Fruit fly (Drosophila melanogaster) whole organism, pupa: ENCODE results near the gene heph.
A peak's percentile ranks its signal among the peaks of the same experiment; 100 is the strongest.

ENCODE experiments used
- CG10348 ChIP-seq: fragments of 200-800 bp; sonication (Bioruptor generic); IDR thresholded peaks from 2 replicates; pipeline ENCODE4 v1.3.6; 2022; ENCODE audit warnings: missing biosample characterization, missing genetic modification characterization
- CG12605 ChIP-seq: fragments of 200-800 bp; sonication (Bioruptor generic); IDR thresholded peaks from 2 replicates; pipeline ENCODE4 v1.3.6; 2022; ENCODE audit warnings: missing biosample characterization, missing genetic modification characterization
- CG13204 ChIP-seq: fragments of 200-800 bp; sonication (Bioruptor generic); optimal IDR thresholded peaks from 2 replicates; lab custom pipeline; 2018; ENCODE audit warnings: missing biosample characterization, mild to moderate bottlenecking, missing genetic modification characterization, moderate library complexity
- CG14655 ChIP-seq: fragments of 200-800 bp; sonication (Bioruptor generic); optimal IDR thresholded peaks from 3 replicates; lab custom pipeline; 2017; ENCODE audit warnings: mild to moderate bottlenecking, missing biosample characterization, missing genetic modification reagents, missing genetic modification characterization
- CG15710 ChIP-seq: fragments of 200-800 bp; sonication (Bioruptor generic); optimal IDR thresholded peaks from 2 replicates; lab custom pipeline; 2018; ENCODE audit warnings: missing biosample characterization, mild to moderate bottlenecking, missing genetic modification characterization, moderate library complexity
- CG17806 ChIP-seq: fragments of 200-800 bp; sonication (Bioruptor generic); optimal IDR thresholded peaks from 2 replicates; lab custom pipeline; 2018; ENCODE audit warnings: missing biosample characterization, mild to moderate bottlenecking, missing genetic modification characterization, moderate library complexity
- CG32121 ChIP-seq: fragments of 200-800 bp; sonication (Bioruptor generic); IDR thresholded peaks from 2 replicates; pipeline ENCODE4 v1.3.6; 2022; ENCODE audit warnings: missing biosample characterization, missing genetic modification characterization
- CG34367 ChIP-seq: fragments of 200-800 bp; sonication (Bioruptor generic); optimal IDR thresholded peaks from 2 replicates; lab custom pipeline; 2018; ENCODE audit warnings: missing biosample characterization, mild to moderate bottlenecking, missing genetic modification characterization
- CG4496 ChIP-seq: fragments of 200-800 bp; sonication (Bioruptor generic); IDR thresholded peaks from 3 replicates; pipeline ENCODE4 v1.3.6; 2022; ENCODE audit warnings: missing biosample characterization, missing genetic modification characterization
- CG8159 ChIP-seq: fragments of 200-800 bp; sonication (Bioruptor generic); optimal IDR thresholded peaks from 3 replicates; lab custom pipeline; 2018; ENCODE audit warnings: missing biosample characterization, mild to moderate bottlenecking, missing genetic modification characterization, moderate library complexity
- CG8301 ChIP-seq: fragments of 200-800 bp; sonication (Bioruptor generic); optimal IDR thresholded peaks from 2 replicates; lab custom pipeline; 2018; ENCODE audit warnings: missing biosample characterization, mild to moderate bottlenecking, missing genetic modification characterization
- CG9948 ChIP-seq: fragments of 200-800 bp; sonication (Bioruptor generic); optimal IDR thresholded peaks from 2 replicates; lab custom pipeline; 2018; ENCODE audit warnings: missing biosample characterization, mild to moderate bottlenecking, missing genetic modification characterization, moderate library complexity
- D1 ChIP-seq: fragments of 200-800 bp; sonication (Bioruptor generic); optimal IDR thresholded peaks from 2 replicates; lab custom pipeline; 2018; ENCODE audit warnings: missing biosample characterization, mild to moderate bottlenecking, missing genetic modification characterization, moderate library complexity
- EcR ChIP-seq: fragments of 200-800 bp; sonication (Bioruptor generic); optimal IDR thresholded peaks from 3 replicates; lab custom pipeline; 2019; ENCODE audit warnings: missing biosample characterization, missing genetic modification characterization, mild to moderate bottlenecking, moderate library complexity, missing genetic modification reagents
- Ets98B ChIP-seq: fragments of 200-800 bp; sonication (Bioruptor generic); IDR thresholded peaks from 2 replicates; pipeline ENCODE4 v1.3.6; 2022; ENCODE audit warnings: missing biosample characterization, missing genetic modification characterization
- Pif1A ChIP-seq: fragments of 200-800 bp; sonication (Bioruptor generic); optimal IDR thresholded peaks from 3 replicates; lab custom pipeline; 2016; ENCODE audit warnings: missing biosample characterization, missing genetic modification characterization
- Pif1B ChIP-seq: fragments of 200-800 bp; sonication (Bioruptor generic); optimal IDR thresholded peaks from 3 replicates; lab custom pipeline; 2016; ENCODE audit warnings: missing biosample characterization, missing genetic modification characterization
- Snoo ChIP-seq: fragments of 200-800 bp; sonication (Bioruptor generic); optimal IDR thresholded peaks from 3 replicates; lab custom pipeline; 2017; ENCODE audit warnings: missing biosample characterization, mild to moderate bottlenecking, missing genetic modification characterization, inconsistent platforms
- fd96Ca ChIP-seq: fragments of 200-800 bp; sonication (Bioruptor generic); IDR thresholded peaks from 3 replicates; pipeline ENCODE4 v1.3.6; 2022; ENCODE audit warnings: missing biosample characterization, missing genetic modification characterization
- gl ChIP-seq: fragments of 200-800 bp; sonication (Bioruptor generic); optimal IDR thresholded peaks from 2 replicates; lab custom pipeline; 2018; ENCODE audit warnings: missing biosample characterization, mild to moderate bottlenecking, missing genetic modification characterization
- rn ChIP-seq: fragments of 200-800 bp; sonication (Bioruptor generic); IDR thresholded peaks from 2 replicates; pipeline ENCODE4 v1.3.6; 2022; ENCODE audit warnings: missing biosample characterization, missing genetic modification characterization

The heph gene

DNA sequence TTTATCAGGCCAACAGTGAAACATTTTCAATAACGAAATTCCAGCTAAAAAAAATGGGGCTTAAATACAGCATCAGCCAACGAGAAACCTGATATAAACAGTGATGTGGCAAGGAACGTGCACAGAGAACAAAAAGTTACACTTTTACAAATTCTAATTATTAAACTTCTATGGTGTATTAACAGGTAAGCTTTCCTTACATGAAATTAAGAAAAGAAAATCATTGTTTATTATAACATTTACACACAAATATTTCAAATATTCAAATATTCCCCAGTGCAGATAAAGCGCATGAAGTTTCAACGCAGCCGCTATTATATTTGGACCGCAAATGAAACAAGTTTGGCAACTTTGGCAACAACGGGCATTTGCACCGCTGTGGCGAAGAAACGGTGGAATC is 73.7 kb downstream of the heph start:
- TF ChIP-seq CG32121 (GFP tag; lab: Robert Waterston, UW), result peak; percentile 96
- peak; percentile 95 for TF ChIP-seq Pif1B (GFP tag; lab: Kevin White, UChicago)
- peak; percentile 88 for TF ChIP-seq fd96Ca (GFP tag; lab: Robert Waterston, UW)
- peak; percentile 97 for TF ChIP-seq CG8301 (tag; lab: Kevin White, UChicago)
- peak; percentile 92 for TF ChIP-seq CG34367 (tag; lab: Kevin White, UChicago)
- TF ChIP-seq CG12605 (GFP tag; lab: Robert Waterston, UW), result peak; percentile 94
- peak; percentile 93 for TF ChIP-seq CG9948
- TF ChIP-seq Pif1A (GFP tag; lab: Kevin White, UChicago), result peak; percentile 96
- peak; percentile 87 for TF ChIP-seq D1 (tag; lab: Kevin White, UChicago)
- TF ChIP-seq gl, result peak; percentile 85
- peak; percentile 96 for TF ChIP-seq Snoo (tag; lab: Kevin White, UChicago)
- TF ChIP-seq CG4496 (GFP tag; lab: Robert Waterston, UW), result peak; percentile 97
- TF ChIP-seq CG13204 (GFP tag; lab: Kevin White, UChicago), result peak; percentile 82
- peak; percentile 62 for TF ChIP-seq CG10348 (GFP tag; lab: Robert Waterston, UW)
- peak; percentile 96 for TF ChIP-seq CG14655
- peak; percentile 95 for TF ChIP-seq CG15710
- TF ChIP-seq CG17806 (tag; lab: Kevin White, UChicago), result peak; percentile 96
- peak; percentile 94 for TF ChIP-seq rn (GFP tag; lab: Robert Waterston, UW)
- peak; percentile 97 for TF ChIP-seq Ets98B
- peak; percentile 70 for TF ChIP-seq EcR
- peak; percentile 94 for TF ChIP-seq CG8159 (tag; lab: Kevin White, UChicago)

DNA sequence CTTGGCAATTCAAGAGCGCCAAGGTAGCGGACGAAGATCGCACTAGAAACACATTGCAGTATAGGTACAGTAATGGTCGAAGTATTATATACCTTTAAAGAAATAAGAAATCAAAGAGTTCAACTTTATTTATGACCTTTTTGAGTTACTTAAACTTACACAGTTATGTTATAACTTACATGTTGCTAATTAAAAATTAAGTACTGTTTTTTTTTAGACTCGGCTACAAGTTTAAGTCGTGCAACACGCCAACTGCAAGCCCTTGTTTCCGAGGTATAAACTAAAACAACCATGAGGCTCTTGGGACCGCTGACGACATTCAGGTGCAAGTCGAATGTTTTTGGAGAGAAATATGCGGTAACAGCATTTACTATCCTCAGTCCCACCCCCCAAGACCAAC is 75.2 kb downstream of the heph start:
- TF ChIP-seq CG13204 (GFP tag; lab: Kevin White, UChicago) (no peak), CG14655 (peak; percentile 53), CG8159 (tag; lab: Kevin White, UChicago) (peak; percentile 11), Pif1A (GFP tag; lab: Kevin White, UChicago) (no peak), EcR (no peak), D1 (tag; lab: Kevin White, UChicago) (no peak), Snoo (tag; lab: Kevin White, UChicago) (no peak), CG9948 (peak; percentile 47), CG32121 (GFP tag; lab: Robert Waterston, UW) (no peak), CG10348 (GFP tag; lab: Robert Waterston, UW) (no peak), rn (GFP tag; lab: Robert Waterston, UW) (no peak), CG17806 (tag; lab: Kevin White, UChicago) (peak; percentile 35), CG4496 (GFP tag; lab: Robert Waterston, UW) (no peak), CG12605 (GFP tag; lab: Robert Waterston, UW) (no peak), CG15710 (no peak), Ets98B (no peak), CG34367 (tag; lab: Kevin White, UChicago) (no peak), gl (no peak), fd96Ca (GFP tag; lab: Robert Waterston, UW) (no peak), Pif1B (GFP tag; lab: Kevin White, UChicago) (no peak), CG8301 (tag; lab: Kevin White, UChicago) (peak; percentile 19)

DNA sequence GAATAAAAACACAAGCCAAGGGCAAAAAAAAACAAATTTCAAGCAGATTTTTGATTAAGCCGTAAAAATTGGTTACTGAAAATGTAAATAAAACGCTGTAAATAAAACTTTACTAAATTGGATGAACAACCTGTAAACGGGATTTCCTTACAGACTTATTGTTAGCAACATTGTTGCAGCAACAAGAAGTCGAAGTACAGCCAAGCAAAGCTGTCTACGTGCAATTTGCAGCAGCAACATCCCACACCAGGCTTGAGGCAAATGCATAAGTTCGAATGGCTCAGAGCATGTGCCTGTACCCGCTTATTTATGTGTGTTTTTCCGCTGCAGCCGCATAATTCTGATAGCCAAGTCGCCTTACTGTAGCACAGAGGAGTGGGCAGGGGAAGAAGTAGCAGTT is 75.7 kb downstream of the heph start:
- TF ChIP-seq CG13204 (GFP tag; lab: Kevin White, UChicago) (no peak), CG32121 (GFP tag; lab: Robert Waterston, UW) (no peak), CG12605 (GFP tag; lab: Robert Waterston, UW) (no peak), Ets98B (no peak), EcR (no peak), rn (GFP tag; lab: Robert Waterston, UW) (no peak), Pif1A (GFP tag; lab: Kevin White, UChicago) (no peak), CG34367 (tag; lab: Kevin White, UChicago) (no peak)

DNA sequence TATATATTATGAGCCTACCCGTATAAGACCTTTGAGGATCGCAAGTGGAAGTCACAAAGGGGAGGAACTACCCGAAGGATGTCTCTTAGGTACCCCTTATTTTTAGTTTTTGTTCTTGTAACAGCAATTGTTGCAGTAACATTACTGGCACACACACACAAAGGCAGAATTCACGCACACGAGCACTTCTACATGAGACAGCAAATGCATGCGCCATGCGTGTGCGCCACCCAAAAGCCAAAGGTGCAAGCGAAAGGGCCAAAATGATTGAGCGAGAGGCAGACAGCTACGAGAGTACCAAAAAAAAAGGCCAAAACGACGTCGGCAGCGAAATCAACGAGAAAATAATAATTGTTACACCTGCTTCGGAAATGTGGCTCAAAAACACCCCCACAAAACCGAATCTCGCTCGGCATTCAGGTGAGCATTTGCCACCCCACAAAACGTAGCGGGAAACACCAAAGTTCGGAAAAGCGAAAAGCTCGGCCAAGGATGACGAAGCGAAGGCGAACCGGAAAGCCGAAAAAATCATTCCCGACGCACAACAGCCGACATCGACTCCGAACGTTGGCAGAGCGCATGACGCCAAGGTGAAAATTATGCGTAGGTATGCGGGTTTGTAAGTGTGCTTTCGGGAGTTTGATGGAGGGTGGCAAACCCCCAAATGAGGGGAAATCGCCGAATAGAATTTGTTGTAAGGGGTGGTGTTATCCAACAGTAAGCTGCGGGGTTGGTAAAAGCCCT is 77.3 kb downstream of the heph start:
- TF ChIP-seq CG8159 (tag; lab: Kevin White, UChicago) (no peak), CG4496 (GFP tag; lab: Robert Waterston, UW) (peak; percentile 41; the same call in 2 of the 3 replicates), CG15710 (no peak)
- TF ChIP-seq, all 21 proteins: peak for 1

DNA sequence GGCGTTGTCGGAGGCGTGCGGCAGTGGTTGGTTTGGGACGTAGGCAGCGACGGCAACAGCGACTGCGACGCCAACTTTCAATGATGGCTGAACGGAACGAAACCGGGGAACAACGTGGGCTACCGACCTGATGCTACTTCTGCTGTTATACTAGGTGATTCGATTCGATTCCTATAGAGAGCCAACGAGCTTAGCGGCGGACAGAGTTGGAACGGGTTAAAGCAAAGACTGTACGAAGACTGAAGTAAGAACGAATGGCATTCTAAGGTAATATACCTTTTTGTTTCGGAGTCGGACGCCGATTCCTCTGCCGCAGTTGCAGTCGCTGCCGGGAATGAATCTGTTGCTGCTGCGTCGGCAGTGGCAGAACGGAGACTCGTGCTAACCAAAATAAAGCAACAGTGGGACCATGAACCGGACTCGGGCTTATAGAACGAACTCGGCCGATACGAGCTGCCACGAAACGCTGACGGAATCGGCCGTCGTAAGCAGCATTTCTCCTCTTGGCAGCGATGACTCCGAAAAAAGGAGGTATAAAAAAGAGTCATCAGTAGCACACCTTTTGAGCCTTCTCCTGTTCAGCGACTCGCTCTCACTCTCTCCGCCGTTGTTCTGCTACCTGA is 78.1 kb downstream of the heph start:
- TF ChIP-seq fd96Ca (GFP tag; lab: Robert Waterston, UW) (no peak), CG15710 (peak; percentile 41), CG12605 (GFP tag; lab: Robert Waterston, UW) (peak; percentile 26; the same call in 1 of the 2 replicates), gl (peak; percentile 65), CG34367 (tag; lab: Kevin White, UChicago) (peak; percentile 16), CG17806 (tag; lab: Kevin White, UChicago) (no peak), EcR (peak; percentile 69)

DNA sequence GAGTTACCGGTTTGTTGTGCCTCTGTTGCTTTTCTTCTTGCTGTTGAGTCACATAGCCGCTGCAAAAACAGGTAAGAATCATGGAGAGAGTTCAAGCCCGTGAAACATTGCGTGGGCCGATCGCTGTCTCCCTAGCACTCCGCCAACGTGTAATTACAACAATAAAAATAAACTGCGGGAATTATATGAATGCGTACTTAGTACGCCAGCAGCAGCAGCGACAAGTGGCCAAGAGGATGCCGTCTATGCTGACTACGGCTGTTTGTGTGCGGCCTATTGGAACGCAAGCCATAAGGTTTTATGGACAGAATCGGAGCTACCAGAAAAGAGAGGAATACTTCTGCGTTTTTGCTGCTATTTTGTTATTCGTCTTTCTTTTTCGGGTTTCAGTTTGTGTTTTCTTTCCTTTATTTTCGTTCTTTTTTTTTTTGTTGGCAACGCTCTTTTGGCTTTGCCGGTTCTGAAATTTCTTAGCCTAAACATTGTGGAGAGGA is 79.3 kb downstream of the heph start:
- TF ChIP-seq CG32121 (GFP tag; lab: Robert Waterston, UW) (no peak), CG9948 (no peak), Pif1B (GFP tag; lab: Kevin White, UChicago) (peak; percentile 3), CG12605 (GFP tag; lab: Robert Waterston, UW) (peak; percentile 32; the same call in 1 of the 2 replicates), CG13204 (GFP tag; lab: Kevin White, UChicago) (no peak), EcR (no peak), gl (no peak), CG8159 (tag; lab: Kevin White, UChicago) (no peak), CG8301 (tag; lab: Kevin White, UChicago) (no peak), fd96Ca (GFP tag; lab: Robert Waterston, UW) (no peak), Pif1A (GFP tag; lab: Kevin White, UChicago) (no peak), Ets98B (no peak), CG4496 (GFP tag; lab: Robert Waterston, UW) (no peak)
